Worm (Caenorhabditis elegans) whole organism, L3 larva: Measurements from ENCODE around the gene emc-5.

Experiments used
- aly-2 ChIP-seq: fragments of 150-350 bp; optimal IDR thresholded peaks from 2 replicates; lab custom pipeline; 2014; ENCODE audit warnings: missing biosample characterization, missing genetic modification characterization
- ama-1 ChIP-seq: fragments of 150-350 bp; optimal IDR thresholded peaks from 2 replicates; lab custom pipeline; 2018
- ceh-28 ChIP-seq: fragments of 150-350 bp; optimal IDR thresholded peaks from 2 replicates; lab custom pipeline; 2014; ENCODE audit warnings: missing biosample characterization, missing genetic modification reagents, missing genetic modification characterization
- ceh-82 ChIP-seq: fragments of 150-350 bp; optimal IDR thresholded peaks from 2 replicates; lab custom pipeline; 2014; ENCODE audit warnings: missing biosample characterization, missing genetic modification characterization
- egl-27 ChIP-seq: sonication (generic microtip); optimal IDR thresholded peaks from 4 replicates; lab custom pipeline; 2017; ENCODE audit warnings: missing biosample characterization, missing genetic modification reagents, missing genetic modification characterization
- egl-5 ChIP-seq: fragments of 150-350 bp; optimal IDR thresholded peaks from 2 replicates; lab custom pipeline; 2017; ENCODE audit warnings: missing biosample characterization, missing genetic modification reagents, missing genetic modification characterization, inconsistent platforms
- elt-1 ChIP-seq: fragments of 150-350 bp; optimal IDR thresholded peaks from 2 replicates; lab custom pipeline; 2014; ENCODE audit warnings: missing biosample characterization, missing genetic modification characterization
- fkh-2 ChIP-seq: fragments of 150-350 bp; optimal IDR thresholded peaks from 2 replicates; lab custom pipeline; 2014; ENCODE audit warnings: missing biosample characterization, missing genetic modification reagents, missing genetic modification characterization
- fos-1 ChIP-seq: fragments of 150-350 bp; optimal IDR thresholded peaks from 2 replicates; lab custom pipeline; 2014; ENCODE audit warnings: missing biosample characterization, missing genetic modification characterization
- jun-1 ChIP-seq: fragments of 150-350 bp; optimal IDR thresholded peaks from 2 replicates; lab custom pipeline; 2014; ENCODE audit warnings: missing biosample characterization, missing genetic modification reagents, missing genetic modification characterization
- lin-39 ChIP-seq: fragments of 150-350 bp; optimal IDR thresholded peaks from 2 replicates; lab custom pipeline; 2018; ENCODE audit warnings: missing biosample characterization, missing genetic modification reagents, missing genetic modification characterization
- lsy-12 ChIP-seq: sonication (generic microtip); optimal IDR thresholded peaks from 2 replicates; lab custom pipeline; 2016; ENCODE audit warnings: mild to moderate bottlenecking, missing genetic modification characterization, missing compliant biosample characterization
- mdl-1 ChIP-seq: fragments of 150-350 bp; optimal IDR thresholded peaks from 2 replicates; lab custom pipeline; 2014; ENCODE audit warnings: missing biosample characterization, missing genetic modification characterization
- mml-1 ChIP-seq: fragments of 150-350 bp; sonication (generic microtip); optimal IDR thresholded peaks from 3 replicates; lab custom pipeline; 2014; ENCODE audit warnings: missing biosample characterization, missing genetic modification characterization
- nfya-1 ChIP-seq: sonication (generic microtip); optimal IDR thresholded peaks from 2 replicates; lab custom pipeline; 2017; ENCODE audit warnings: missing genetic modification characterization, mild to moderate bottlenecking, missing compliant biosample characterization, antibody characterized with exemption, moderate library complexity; ENCODE audit not compliant: insufficient read depth
- nhr-23 ChIP-seq: fragments of 150-350 bp; optimal IDR thresholded peaks from 2 replicates; lab custom pipeline; 2014; ENCODE audit warnings: missing biosample characterization, missing genetic modification reagents, missing genetic modification characterization
- nhr-237 ChIP-seq: fragments of 150-350 bp; optimal IDR thresholded peaks from 2 replicates; lab custom pipeline; 2014; ENCODE audit warnings: missing biosample characterization, missing genetic modification characterization
- nhr-25 ChIP-seq: sonication (generic microtip); optimal IDR thresholded peaks from 2 replicates; lab custom pipeline; 2017; ENCODE audit warnings: missing biosample characterization, missing genetic modification characterization
- nhr-43 ChIP-seq: sonication (generic microtip); optimal IDR thresholded peaks from 2 replicates; lab custom pipeline; 2016; ENCODE audit warnings: mild to moderate bottlenecking, missing genetic modification characterization, missing compliant biosample characterization; ENCODE audit not compliant: poor library complexity, severe bottlenecking
- pha-4 ChIP-seq: fragments of 150-350 bp; optimal IDR thresholded peaks from 2 replicates; lab custom pipeline; 2014; ENCODE audit warnings: missing biosample characterization, missing genetic modification reagents, missing genetic modification characterization
- pqm-1 ChIP-seq: fragments of 150-350 bp; optimal IDR thresholded peaks from 2 replicates; lab custom pipeline; 2017; ENCODE audit warnings: missing biosample characterization, missing genetic modification characterization, inconsistent platforms
- skn-1 ChIP-seq: fragments of 150-350 bp; optimal IDR thresholded peaks from 2 replicates; lab custom pipeline; 2014; ENCODE audit warnings: missing biosample characterization, missing genetic modification characterization
- snpc-4 ChIP-seq: fragments of 150-350 bp; optimal IDR thresholded peaks from 2 replicates; lab custom pipeline; 2014; ENCODE audit warnings: missing biosample characterization, missing genetic modification characterization
- tbx-2 ChIP-seq: sonication (generic microtip); optimal IDR thresholded peaks from 2 replicates; lab custom pipeline; 2016; ENCODE audit warnings: mild to moderate bottlenecking, missing genetic modification characterization, missing compliant biosample characterization
- unc-39 ChIP-seq: sonication (generic microtip); optimal IDR thresholded peaks from 4 replicates; lab custom pipeline; 2017; ENCODE audit warnings: missing biosample characterization, missing genetic modification characterization
- unc-62 ChIP-seq: fragments of 150-350 bp; sonication (generic microtip); optimal IDR thresholded peaks from 4 replicates; lab custom pipeline; 2014; ENCODE audit warnings: missing biosample characterization, missing genetic modification reagents, missing genetic modification characterization
- zag-1 ChIP-seq: fragments of 150-350 bp; optimal IDR thresholded peaks from 2 replicates; lab custom pipeline; 2014; ENCODE audit warnings: missing biosample characterization, missing genetic modification characterization
- ztf-11 ChIP-seq: fragments of 150-350 bp; optimal IDR thresholded peaks from 2 replicates; lab custom pipeline; 2014; ENCODE audit warnings: missing biosample characterization, missing genetic modification characterization
- ztf-4 ChIP-seq: fragments of 150-350 bp; optimal IDR thresholded peaks from 2 replicates; lab custom pipeline; 2014; ENCODE audit warnings: missing biosample characterization, missing genetic modification characterization

emc-5 gene

DNA sequence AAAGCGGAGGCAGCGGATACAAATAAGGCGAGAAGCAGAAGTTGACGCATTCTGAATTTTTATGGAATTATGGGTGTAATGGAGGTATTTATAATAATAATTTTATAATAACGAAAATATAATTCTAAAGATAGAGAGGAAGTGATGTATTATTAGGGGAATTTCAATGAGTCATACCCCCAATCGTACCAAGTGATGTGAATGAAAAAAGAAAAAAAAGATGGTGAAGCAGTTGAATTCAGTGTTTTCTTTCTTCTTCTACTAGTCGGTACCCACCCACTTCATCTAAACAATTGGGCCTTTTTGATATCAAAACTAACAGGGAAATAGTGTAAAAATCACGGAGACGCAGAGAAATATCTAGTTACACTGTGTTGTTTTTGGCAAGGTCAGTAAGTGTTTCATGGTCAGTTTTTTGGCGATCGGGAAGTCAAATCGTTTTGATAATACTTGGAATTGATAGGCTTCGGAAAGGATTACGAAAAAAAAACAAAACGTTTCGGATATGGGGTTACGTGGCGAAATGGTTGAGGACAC is 9.8 kb upstream of the emc-5 start, which contains the start of gene ttr-18:
Gene ttr-18, minus strand, starts transcription at position 51 of the 537 bp plus-strand sequence.
- TF ChIP-seq zag-1 (tag; lab: Kevin White, UChicago), result no peak
- TF ChIP-seq tbx-2 (tag; lab: Kevin White, UChicago), result no peak
- TF ChIP-seq mdl-1, result no peak
- TF ChIP-seq nhr-43 (tag; lab: Kevin White, UChicago), result no peak
- no peak for TF ChIP-seq unc-62 (GFP tag; lab: Kevin White, UChicago)
- peak; percentile 4 for TF ChIP-seq nhr-23 (tag; lab: Kevin White, UChicago)
- TF ChIP-seq nhr-25 (tag; lab: Kevin White, UChicago), result peak; percentile 37
- TF ChIP-seq fos-1 (tag; lab: Kevin White, UChicago), result no peak
- peak; percentile 12 for TF ChIP-seq egl-27 (tag; lab: Kevin White, UChicago)
- TF ChIP-seq skn-1, result no peak

ce11 chrII:11487999-11488398 is 8.6 kb upstream of the emc-5 start, which contains the start of gene B0334.13:
B0334.13 (plus strand) TSS chrII:11488299.
- no peak for TF ChIP-seq ztf-4
- TF ChIP-seq nhr-25 (tag; lab: Kevin White, UChicago), result peak; percentile 43
- TF ChIP-seq lsy-12, result no peak
- TF ChIP-seq snpc-4, result no peak
- no peak for TF ChIP-seq ama-1 (lab: Kevin White, UChicago)
- no peak for TF ChIP-seq jun-1 (tag; lab: Kevin White, UChicago)
- peak; percentile 13 for TF ChIP-seq elt-1 (tag; lab: Kevin White, UChicago)
- TF ChIP-seq nhr-43 (tag; lab: Kevin White, UChicago), result no peak
- no peak for TF ChIP-seq fkh-2 (tag; lab: Kevin White, UChicago)

DNA sequence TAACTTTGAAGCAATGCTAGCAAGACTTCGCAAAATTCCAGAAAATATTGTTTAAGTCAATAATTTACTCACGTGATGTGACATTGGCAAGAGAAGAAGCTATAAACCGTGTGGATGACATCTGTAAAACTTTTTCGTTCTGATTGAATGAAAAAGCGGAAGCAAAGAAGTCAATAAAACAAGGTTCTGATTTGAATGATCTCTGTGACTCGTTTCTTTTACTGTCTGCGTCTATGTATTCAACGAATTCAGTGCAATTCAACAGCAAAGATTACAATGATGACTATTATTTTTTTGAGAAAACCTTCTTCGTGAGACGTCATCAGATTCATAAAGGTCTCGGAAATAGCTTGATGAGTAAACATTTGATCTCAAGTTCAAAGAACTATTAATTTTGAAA is 3.7 kb upstream of the emc-5 start, which contains the start of gene hacl-1:
Gene hacl-1, minus strand, starts transcription at position 121 of the 400 bp plus-strand sequence.
- peak; percentile 4 for TF ChIP-seq jun-1 (tag; lab: Kevin White, UChicago)
- peak; percentile 9 for TF ChIP-seq ceh-28 (tag; lab: Kevin White, UChicago)
- TF ChIP-seq nfya-1 (tag; lab: Kevin White, UChicago), result peak; percentile 1
- TF ChIP-seq pqm-1, result peak; percentile 62
- peak; percentile 87 for TF ChIP-seq nhr-25 (tag; lab: Kevin White, UChicago)
- peak; percentile 7 for TF ChIP-seq lsy-12
- no peak for TF ChIP-seq aly-2
- TF ChIP-seq nhr-23 (tag; lab: Kevin White, UChicago), result peak; percentile 38
- TF ChIP-seq zag-1 (tag; lab: Kevin White, UChicago), result no peak

- no peak for TF ChIP-seq nhr-25 (tag; lab: Kevin White, UChicago)
- peak; percentile 70 for TF ChIP-seq pha-4 (tag; lab: Kevin White, UChicago)
- TF ChIP-seq nfya-1 (tag; lab: Kevin White, UChicago), result peak; percentile 72
- peak; percentile 11 for TF ChIP-seq egl-5 (tag; lab: Kevin White, UChicago)
- TF ChIP-seq skn-1, result peak; percentile 56
- TF ChIP-seq unc-39, result no peak
Observed at ce11 chrII:11495307-11495706, 1.3 kb upstream of the emc-5 start, which contains the start of the genes ooc-3 and B0334.4. ooc-3 (minus strand) TSS chrII:11495321. B0334.4 (plus strand) TSS chrII:11495692.

ce11 chrII:11495806-11496205 is 774 bp upstream of the emc-5 start:
- no peak for TF ChIP-seq jun-1 (tag; lab: Kevin White, UChicago)
- TF ChIP-seq ztf-11 (tag; lab: Kevin White, UChicago), result no peak
- no peak for TF ChIP-seq skn-1
- no peak for TF ChIP-seq ceh-28 (tag; lab: Kevin White, UChicago)

DNA sequence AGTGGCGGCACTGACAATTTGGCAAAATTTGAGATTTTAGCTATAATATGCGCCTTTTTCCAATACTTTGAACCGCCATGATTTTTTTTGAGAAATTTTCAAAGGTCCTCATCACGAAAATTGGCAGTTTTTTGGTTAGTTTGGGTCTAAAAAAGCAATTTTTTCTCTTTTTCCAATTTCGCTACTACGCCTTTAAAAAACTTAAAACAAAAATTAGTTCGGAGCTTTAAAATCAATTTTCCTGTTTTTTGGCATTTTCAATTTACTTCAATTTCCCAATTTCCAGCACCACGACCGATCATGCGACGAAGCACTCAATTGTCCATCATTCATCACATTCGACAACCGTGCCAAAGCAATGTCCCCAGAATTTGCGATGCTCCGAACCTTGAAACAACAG is 785 bp downstream of the emc-5 start, which contains the start of gene B0334.5:
Gene B0334.5, plus strand, starts transcription at position 301 of the 400 bp plus-strand sequence.
- no peak for TF ChIP-seq fkh-2 (tag; lab: Kevin White, UChicago)
- no peak for TF ChIP-seq skn-1
- TF ChIP-seq pqm-1, result no peak
- TF ChIP-seq ceh-82 (tag; lab: Kevin White, UChicago), result no peak
- no peak for TF ChIP-seq lin-39
- no peak for TF ChIP-seq nhr-237 (tag; lab: Kevin White, UChicago)
- TF ChIP-seq nhr-23 (tag; lab: Kevin White, UChicago), result no peak
- TF ChIP-seq nhr-25 (tag; lab: Kevin White, UChicago), result no peak
- no peak for TF ChIP-seq egl-5 (tag; lab: Kevin White, UChicago)
- no peak for TF ChIP-seq mml-1 (tag; lab: Kevin White, UChicago)
- TF ChIP-seq ceh-28 (tag; lab: Kevin White, UChicago), result no peak
